Worm (Caenorhabditis elegans) whole organism, early embryonic: Measurements from ENCODE around the gene M01B2.13.

ENCODE experiments used
- B0310.2 ChIP-seq: sonication (generic microtip); optimal IDR thresholded peaks from 2 replicates; lab custom pipeline; 2016; ENCODE audit warnings: mild to moderate bottlenecking, missing genetic modification characterization, missing compliant biosample characterization
- F13C5.2 ChIP-seq: sonication (generic microtip); optimal IDR thresholded peaks from 2 replicates; lab custom pipeline; 2017; ENCODE audit warnings: mild to moderate bottlenecking, missing genetic modification characterization, inconsistent platforms, missing compliant biosample characterization
- aly-1 ChIP-seq: sonication (generic microtip); optimal IDR thresholded peaks from 2 replicates; lab custom pipeline; 2016; ENCODE audit warnings: missing genetic modification characterization, missing compliant biosample characterization
- ama-1 ChIP-seq: fragments of 150-350 bp; optimal IDR thresholded peaks from 2 replicates; lab custom pipeline; 2014
- ceh-13 ChIP-seq: fragments of 200-800 bp; sonication (Bioruptor generic); optimal IDR thresholded peaks from 2 replicates; lab custom pipeline; 2018; ENCODE audit warnings: mild to moderate bottlenecking, missing genetic modification characterization, missing compliant biosample characterization
- ceh-36 ChIP-seq: sonication (generic microtip); optimal IDR thresholded peaks from 2 replicates; lab custom pipeline; 2016; ENCODE audit warnings: missing genetic modification characterization, inconsistent platforms, missing compliant biosample characterization
- flt-1 ChIP-seq: fragments of 200-800 bp; sonication (Bioruptor generic); IDR thresholded peaks from 2 replicates; pipeline ENCODE4 v1.3.6; 2022; ENCODE audit warnings: missing genetic modification characterization, missing compliant biosample characterization
- hmbx-1 ChIP-seq: sonication (generic microtip); optimal IDR thresholded peaks from 2 replicates; lab custom pipeline; 2016; ENCODE audit warnings: mild to moderate bottlenecking, missing genetic modification characterization, missing compliant biosample characterization
- hmg-4 ChIP-seq: fragments of 200-800 bp; sonication (Bioruptor generic); optimal IDR thresholded peaks from 2 replicates; lab custom pipeline; 2018; ENCODE audit warnings: mild to moderate bottlenecking, missing genetic modification characterization, missing compliant biosample characterization
- pes-1 ChIP-seq: fragments of 200-800 bp; sonication (Bioruptor generic); IDR thresholded peaks from 2 replicates; pipeline ENCODE4 v1.3.6; 2022; ENCODE audit warnings: missing genetic modification reagents, missing genetic modification characterization, missing compliant biosample characterization
- sea-1 ChIP-seq: fragments of 200-800 bp; sonication (Bioruptor generic); conservative IDR thresholded peaks from 2 replicates; pipeline ENCODE4 v1.3.6; 2022; ENCODE audit warnings: missing genetic modification characterization, missing compliant biosample characterization

DNA sequence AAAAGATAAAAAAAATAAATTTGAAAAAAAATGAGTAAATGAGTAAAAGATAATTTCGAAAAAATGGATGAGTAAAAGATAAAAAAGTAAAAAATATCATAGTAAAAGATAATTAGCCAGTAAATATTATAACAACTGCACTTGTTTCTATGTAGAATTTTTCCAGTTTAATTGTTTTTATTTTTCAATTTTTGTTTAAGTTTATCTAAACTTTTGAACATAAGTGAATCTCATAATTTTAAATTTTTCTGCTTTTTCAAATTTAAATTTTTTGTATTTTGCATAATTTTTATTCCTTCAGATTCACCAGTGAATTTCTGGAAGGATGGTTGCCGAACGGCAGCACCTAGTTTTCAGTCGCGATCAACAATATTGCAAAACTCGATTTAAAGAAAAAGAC lies 24.5 kb downstream of the M01B2.13 start, which contains the start of gene chil-12:
- TF ChIP-seq ama-1 (lab: Kevin White, UChicago) (no peak), flt-1 (GFP tag; lab: Robert Waterston, UW) (no peak), sea-1 (no peak), ceh-13 (GFP tag; lab: Kevin White, UChicago) (no peak), aly-1 (no peak), hmg-4 (no peak), pes-1 (GFP tag; lab: Robert Waterston, UW) (no peak), F13C5.2 (tag; lab: Kevin White, UChicago) (no peak), ceh-36 (no peak), hmbx-1 (tag; lab: Kevin White, UChicago) (no peak), B0310.2 (tag; lab: Kevin White, UChicago) (no peak)
